Worm (Caenorhabditis elegans): ENCODE measurements around the gene K08B5.2.

ce11 chrX:16560895-16561294 is 7.2 kb upstream of the K08B5.2 start:
- TF ChIP-seq flt-1 (GFP tag; IDR thresholded peaks at IDR 0.05) = no peak
- TF ChIP-seq med-1 (GFP tag; optimal IDR thresholded peaks at IDR 0.05; ENCODE audit: insufficient read depth) = no peak
- TF ChIP-seq klf-2 (GFP tag; conservative IDR thresholded peaks at IDR 0.05) = no peak
- no peak for TF ChIP-seq ztf-29 (GFP tag; IDR thresholded peaks at IDR 0.05)
- no peak for TF ChIP-seq tab-1 (GFP tag; IDR thresholded peaks at IDR 0.05)
- TF ChIP-seq ztf-23 (GFP tag; IDR thresholded peaks at IDR 0.05) = no peak
- no peak for TF ChIP-seq T22C8.4 (GFP tag; IDR thresholded peaks at IDR 0.05)
